Worm (Caenorhabditis elegans) whole organism, L1 larva: ENCODE measurements around the gene T07E3.2.

Experiments used
- C04F5.9 ChIP-seq: sonication (generic microtip); optimal IDR thresholded peaks from 2 replicates; lab custom pipeline; 2016; ENCODE audit warnings: missing genetic modification characterization, missing compliant biosample characterization
- C16A3.4 ChIP-seq: fragments of 150-350 bp; optimal IDR thresholded peaks from 2 replicates; lab custom pipeline; 2014; ENCODE audit warnings: missing biosample characterization, missing genetic modification characterization
- C34B4.2 ChIP-seq: sonication (generic microtip); optimal IDR thresholded peaks from 2 replicates; lab custom pipeline; 2017; ENCODE audit warnings: mild to moderate bottlenecking, missing genetic modification characterization, missing compliant biosample characterization
- F16B12.6 ChIP-seq: fragments of 150-350 bp; optimal IDR thresholded peaks from 2 replicates; lab custom pipeline; 2014; ENCODE audit warnings: missing biosample characterization, missing genetic modification characterization
- Y116A8C.19 ChIP-seq: sonication (generic microtip); optimal IDR thresholded peaks from 2 replicates; lab custom pipeline; 2016; ENCODE audit warnings: missing compliant biosample characterization, missing genetic modification characterization, borderline replicate concordance
- aly-2 ChIP-seq: fragments of 150-350 bp; optimal IDR thresholded peaks from 2 replicates; lab custom pipeline; 2014; ENCODE audit warnings: missing biosample characterization, missing genetic modification characterization
- ceh-63 ChIP-seq: fragments of 200-800 bp; sonication (Bioruptor generic); optimal IDR thresholded peaks from 2 replicates; lab custom pipeline; 2018; ENCODE audit warnings: mild to moderate bottlenecking, missing genetic modification characterization, missing compliant biosample characterization
- ceh-88 ChIP-seq: fragments of 200-800 bp; sonication (Bioruptor generic); IDR thresholded peaks from 2 replicates; pipeline ENCODE4 v1.3.6; 2022; ENCODE audit warnings: missing genetic modification characterization, missing compliant biosample characterization
- ceh-90 ChIP-seq: sonication (generic microtip); optimal IDR thresholded peaks from 2 replicates; lab custom pipeline; 2016; ENCODE audit warnings: missing genetic modification characterization, missing compliant biosample characterization
- dsc-1 ChIP-seq: sonication (generic microtip); optimal IDR thresholded peaks from 2 replicates; lab custom pipeline; 2016; ENCODE audit warnings: mild to moderate bottlenecking, missing genetic modification characterization, missing compliant biosample characterization
- efl-1 ChIP-seq, 4 experiments: fragments of 150-350 bp; optimal IDR thresholded peaks in 3 of 4; peaks in 1 of 4; 1 replicate in 1 of 4; 2 replicates in 3 of 4; lab custom pipeline; 2014; ENCODE audit warnings: missing biosample characterization in 2 of 4, missing genetic modification characterization in 2 of 4, missing genetic modification reagents in 2 of 4
- efl-3 ChIP-seq: fragments of 200-800 bp; sonication (Bioruptor generic); optimal IDR thresholded peaks from 2 replicates; lab custom pipeline; 2018; ENCODE audit warnings: mild to moderate bottlenecking, missing genetic modification characterization, missing compliant biosample characterization
- egl-13 ChIP-seq: sonication (generic microtip); optimal IDR thresholded peaks from 2 replicates; lab custom pipeline; 2016; ENCODE audit warnings: missing genotype, missing genetic modification reagents, missing genetic modification characterization, missing compliant biosample characterization
- egl-27 ChIP-seq, 2 experiments: fragments of 150-350 bp in 1 of 2; sonication (generic microtip); optimal IDR thresholded peaks; 3 replicates each; lab custom pipeline; 2017 to 2018; ENCODE audit warnings: missing biosample characterization in 2 of 2, missing genetic modification characterization in 2 of 2, missing genetic modification reagents in 2 of 2
- elt-2 ChIP-seq: sonication (generic microtip); optimal IDR thresholded peaks from 2 replicates; lab custom pipeline; 2016; ENCODE audit warnings: missing genetic modification characterization, mild to moderate bottlenecking, inconsistent platforms, missing compliant biosample characterization, missing genetic modification reagents
- elt-3 ChIP-seq, 6 experiments: fragments of 150-350 bp in 1 of 6; sonication (generic microtip); optimal IDR thresholded peaks; 2 replicates each; lab custom pipeline; 2017 to 2018; ENCODE audit warnings: missing biosample characterization in 6 of 6, missing genetic modification characterization in 6 of 6, inconsistent platforms in 1 of 6
- ets-5 ChIP-seq: fragments of 200-800 bp; sonication (Bioruptor generic); IDR thresholded peaks from 2 replicates; pipeline ENCODE4 v1.3.6; 2022; ENCODE audit warnings: missing genetic modification characterization, missing compliant biosample characterization
- fkh-4 ChIP-seq: sonication (generic microtip); optimal IDR thresholded peaks from 2 replicates; lab custom pipeline; 2016; ENCODE audit warnings: missing compliant biosample characterization, missing genetic modification characterization, borderline replicate concordance
- fkh-8 ChIP-seq: sonication (generic microtip); optimal IDR thresholded peaks from 2 replicates; lab custom pipeline; 2016; ENCODE audit warnings: mild to moderate bottlenecking, missing genetic modification characterization, missing compliant biosample characterization
- fos-1 ChIP-seq: fragments of 150-350 bp; optimal IDR thresholded peaks from 2 replicates; lab custom pipeline; 2014; ENCODE audit warnings: missing biosample characterization, missing genetic modification characterization
- grh-1 ChIP-seq: fragments of 200-800 bp; sonication (Bioruptor generic); IDR thresholded peaks from 2 replicates; pipeline ENCODE4 v1.3.6; 2022; ENCODE audit warnings: missing genetic modification reagents, missing genetic modification characterization, missing compliant biosample characterization
- irx-1 ChIP-seq: sonication (generic microtip); optimal IDR thresholded peaks from 2 replicates; lab custom pipeline; 2016; ENCODE audit warnings: missing genetic modification characterization, missing compliant biosample characterization
- isw-1 ChIP-seq: fragments of 200-800 bp; sonication (Bioruptor generic); IDR thresholded peaks from 2 replicates; pipeline ENCODE4 v1.3.6; 2022; ENCODE audit warnings: missing genetic modification characterization, missing compliant biosample characterization
- jun-1 ChIP-seq: fragments of 150-350 bp; optimal IDR thresholded peaks from 2 replicates; lab custom pipeline; 2014; ENCODE audit warnings: missing biosample characterization, missing genetic modification reagents, missing genetic modification characterization
- lin-15B ChIP-seq: fragments of 150-350 bp; sonication (generic microtip); optimal IDR thresholded peaks from 3 replicates; lab custom pipeline; 2014; ENCODE audit warnings: missing biosample characterization, missing genetic modification characterization
- lin-35 ChIP-seq, 2 experiments: fragments of 150-350 bp; optimal IDR thresholded peaks; 2 replicates each; lab custom pipeline; 2014; ENCODE audit warnings: missing biosample characterization in 2 of 2, missing genetic modification characterization in 2 of 2, missing genetic modification reagents in 2 of 2
- lin-39 ChIP-seq: fragments of 150-350 bp; optimal IDR thresholded peaks from 2 replicates; lab custom pipeline; 2014; ENCODE audit warnings: missing biosample characterization, missing genetic modification reagents, missing genetic modification characterization
- lsy-2 ChIP-seq, 2 experiments: fragments of 150-350 bp; optimal IDR thresholded peaks; 2 replicates each; lab custom pipeline; 2014; ENCODE audit warnings: missing biosample characterization in 2 of 2, missing genetic modification characterization in 2 of 2
- mab-9 ChIP-seq: fragments of 200-800 bp; sonication (Bioruptor generic); IDR thresholded peaks from 2 replicates; pipeline ENCODE4 v1.3.6; 2022; ENCODE audit warnings: missing genetic modification reagents, missing genetic modification characterization, missing compliant biosample characterization
- mdl-1 ChIP-seq, 2 experiments: fragments of 150-350 bp; optimal IDR thresholded peaks; 2 replicates each; lab custom pipeline; 2014 to 2017; ENCODE audit warnings: missing biosample characterization in 2 of 2, missing genetic modification characterization in 2 of 2, inconsistent platforms in 1 of 2
- mef-2 ChIP-seq: fragments of 150-350 bp; optimal IDR thresholded peaks from 2 replicates; lab custom pipeline; 2014; ENCODE audit warnings: missing biosample characterization, missing genetic modification characterization
- nhr-11 ChIP-seq: fragments of 150-350 bp; optimal IDR thresholded peaks from 2 replicates; lab custom pipeline; 2014; ENCODE audit warnings: missing biosample characterization, missing genetic modification characterization
- nhr-19 ChIP-seq: fragments of 200-800 bp; sonication (Bioruptor generic); conservative IDR thresholded peaks from 2 replicates; pipeline ENCODE4 v1.3.6; 2022; ENCODE audit warnings: missing genetic modification characterization, missing compliant biosample characterization
- nhr-20 ChIP-seq: sonication (generic microtip); optimal IDR thresholded peaks from 2 replicates; lab custom pipeline; 2016; ENCODE audit warnings: mild to moderate bottlenecking, missing genetic modification characterization, missing compliant biosample characterization
- nhr-28 ChIP-seq: fragments of 150-350 bp; optimal IDR thresholded peaks from 2 replicates; lab custom pipeline; 2014; ENCODE audit warnings: missing biosample characterization, missing genetic modification characterization
- nhr-47 ChIP-seq: sonication (generic microtip); optimal IDR thresholded peaks from 2 replicates; lab custom pipeline; 2016; ENCODE audit warnings: mild to moderate bottlenecking, missing genetic modification characterization, moderate library complexity, missing compliant biosample characterization
- nhr-71 ChIP-seq: sonication (generic microtip); optimal IDR thresholded peaks from 2 replicates; lab custom pipeline; 2016; ENCODE audit warnings: mild to moderate bottlenecking, missing genetic modification characterization, moderate library complexity, missing compliant biosample characterization
- nhr-76 ChIP-seq: sonication (generic microtip); optimal IDR thresholded peaks from 2 replicates; lab custom pipeline; 2017; ENCODE audit warnings: missing biosample characterization, missing genetic modification characterization
- nhr-77 ChIP-seq: fragments of 150-350 bp; optimal IDR thresholded peaks from 2 replicates; lab custom pipeline; 2014; ENCODE audit warnings: missing biosample characterization, missing genetic modification characterization
- nhr-84 ChIP-seq: sonication (generic microtip); optimal IDR thresholded peaks from 2 replicates; lab custom pipeline; 2017; ENCODE audit warnings: missing biosample characterization, missing genetic modification characterization
- pag-3 ChIP-seq: sonication (generic microtip); optimal IDR thresholded peaks from 2 replicates; lab custom pipeline; 2017; ENCODE audit warnings: missing genetic modification characterization, mild to moderate bottlenecking, missing compliant biosample characterization, antibody characterized with exemption, borderline replicate concordance; ENCODE audit not compliant: insufficient read depth
- pqm-1 ChIP-seq: sonication (generic microtip); optimal IDR thresholded peaks from 3 replicates; lab custom pipeline; 2017; ENCODE audit warnings: missing biosample characterization, missing genetic modification characterization
- rnt-1 ChIP-seq: sonication (generic microtip); optimal IDR thresholded peaks from 2 replicates; lab custom pipeline; 2016; ENCODE audit warnings: mild to moderate bottlenecking, missing genetic modification characterization, moderate library complexity, missing compliant biosample characterization
- snu-23 ChIP-seq: sonication (generic microtip); optimal IDR thresholded peaks from 2 replicates; lab custom pipeline; 2016; ENCODE audit warnings: missing genetic modification characterization, missing compliant biosample characterization
- sox-4 ChIP-seq: sonication (generic microtip); optimal IDR thresholded peaks from 2 replicates; lab custom pipeline; 2016; ENCODE audit warnings: missing genetic modification characterization, missing compliant biosample characterization
- sup-37 ChIP-seq: fragments of 200-800 bp; sonication (Bioruptor generic); optimal IDR thresholded peaks from 2 replicates; lab custom pipeline; 2018; ENCODE audit warnings: mild to moderate bottlenecking, missing genetic modification characterization, missing compliant biosample characterization
- swsn-7 ChIP-seq: sonication (generic microtip); optimal IDR thresholded peaks from 2 replicates; lab custom pipeline; 2016; ENCODE audit warnings: missing genetic modification characterization, missing compliant biosample characterization
- tlp-1 ChIP-seq: fragments of 150-350 bp; optimal IDR thresholded peaks from 2 replicates; lab custom pipeline; 2014; ENCODE audit warnings: missing biosample characterization, missing genetic modification characterization
- unc-30 ChIP-seq: sonication (generic microtip); optimal IDR thresholded peaks from 2 replicates; lab custom pipeline; 2017; ENCODE audit warnings: missing biosample characterization, missing genetic modification characterization
- unc-86 ChIP-seq: sonication (generic microtip); optimal IDR thresholded peaks from 2 replicates; lab custom pipeline; 2016; ENCODE audit warnings: missing genetic modification characterization, missing compliant biosample characterization
- unc-98 ChIP-seq: fragments of 200-800 bp; sonication (Bioruptor generic); IDR thresholded peaks from 2 replicates; pipeline ENCODE4 v1.3.6; 2022; ENCODE audit warnings: missing genetic modification characterization, missing compliant biosample characterization
- vab-15 ChIP-seq: sonication (generic microtip); optimal IDR thresholded peaks from 2 replicates; lab custom pipeline; 2017; ENCODE audit warnings: missing genotype, mild to moderate bottlenecking, missing genetic modification characterization, missing compliant biosample characterization
- zag-1 ChIP-seq: fragments of 150-350 bp; optimal IDR thresholded peaks from 2 replicates; lab custom pipeline; 2014; ENCODE audit warnings: missing biosample characterization, missing genetic modification characterization
- zip-4 ChIP-seq: fragments of 200-800 bp; sonication (Bioruptor generic); optimal IDR thresholded peaks from 2 replicates; lab custom pipeline; 2018; ENCODE audit warnings: mild to moderate bottlenecking, missing genetic modification characterization, moderate library complexity, missing compliant biosample characterization

The T07E3.2 gene

DNA sequence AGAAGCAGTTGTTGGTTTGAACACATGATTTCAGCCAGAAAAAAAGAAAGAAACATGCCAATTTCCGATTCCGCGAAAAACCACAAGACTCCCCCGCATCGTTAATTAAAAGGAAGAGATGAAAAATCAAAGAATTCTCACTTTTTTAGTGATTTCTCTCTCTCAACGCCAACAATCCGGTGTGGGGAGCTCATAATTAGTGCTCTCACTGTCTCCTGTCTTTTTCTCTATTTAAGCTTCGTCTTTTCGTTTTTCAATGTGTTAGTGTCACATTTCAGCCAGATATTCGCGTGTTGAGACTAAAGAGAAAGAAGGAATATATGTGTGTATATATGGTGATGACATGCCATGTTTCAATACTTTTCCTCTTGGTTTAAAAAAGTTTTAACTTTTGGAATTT, 32.8 kb upstream of the T07E3.2 start (continued):
- TF ChIP-seq efl-1 (optimal IDR thresholded peaks at IDR 0.05; lab: Kevin White, UChicago) (peak in 1 of 2 experiments; percentile 31), efl-1 (GFP tag; optimal IDR thresholded peaks at IDR 0.05 in 1 of 2; lab: Kevin White, UChicago) (peak in 1 of 2 experiments; percentile 91), sup-37 (GFP tag; lab: Kevin White, UChicago) (no peak), zip-4 (no peak), mdl-1 (tag; optimal IDR thresholded peaks at IDR 0.05; lab: Kevin White, UChicago) (no peak), grh-1 (GFP tag; lab: Robert Waterston, UW) (no peak), ets-5 (GFP tag; lab: Robert Waterston, UW) (no peak), unc-98 (GFP tag; lab: Robert Waterston, UW) (no peak), sox-4 (no peak), snu-23 (GFP tag; lab: Kevin White, UChicago) (peak; percentile 60), nhr-71 (peak; percentile 77), vab-15 (tag; lab: Kevin White, UChicago) (no peak), lin-39 (tag; lab: Kevin White, UChicago) (no peak), elt-2 (tag; lab: Kevin White, UChicago) (no peak), nhr-20 (peak; percentile 36), pag-3 (no peak), C34B4.2 (tag; lab: Kevin White, UChicago) (no peak), mab-9 (no peak), aly-2 (tag; lab: Kevin White, UChicago) (no peak), nhr-77 (tag; lab: Kevin White, UChicago) (no peak), pqm-1 (no peak), ceh-63 (GFP tag; lab: Kevin White, UChicago) (no peak), lsy-2 (tag; optimal IDR thresholded peaks at IDR 0.05; lab: Kevin White, UChicago) (peak; percentile 34 to 59), nhr-28 (tag; lab: Kevin White, UChicago) (no peak), isw-1 (GFP tag; lab: Robert Waterston, UW) (no peak), fos-1 (tag; lab: Kevin White, UChicago) (no peak), nhr-84 (no peak), fkh-4 (tag; lab: Kevin White, UChicago) (no peak), C16A3.4 (tag; lab: Kevin White, UChicago) (no peak), jun-1 (tag; lab: Kevin White, UChicago) (no peak), egl-27 (tag; optimal IDR thresholded peaks at IDR 0.05; lab: Kevin White, UChicago) (no peak), nhr-19 (GFP tag; lab: Robert Waterston, UW) (no peak; the same call in 1 of the 2 replicates), elt-3 (tag; optimal IDR thresholded peaks at IDR 0.05; lab: Kevin White, UChicago) (no peak), efl-3 (GFP tag; lab: Kevin White, UChicago) (no peak), rnt-1 (tag; lab: Kevin White, UChicago) (peak; percentile 75), C04F5.9 (tag; lab: Kevin White, UChicago) (no peak), nhr-76 (tag; lab: Kevin White, UChicago) (no peak), tlp-1 (tag; lab: Kevin White, UChicago) (no peak), nhr-11 (peak; percentile 50), swsn-7 (peak; percentile 6), mef-2 (no peak), irx-1 (no peak), ceh-90 (tag; lab: Kevin White, UChicago) (no peak), unc-86 (tag; lab: Kevin White, UChicago) (no peak), unc-30 (no peak), ceh-88 (GFP tag; lab: Robert Waterston, UW) (no peak), lin-35 (GFP tag; optimal IDR thresholded peaks at IDR 0.05; lab: Kevin White, UChicago) (no peak), lin-15B (no peak), Y116A8C.19 (no peak), dsc-1 (tag; lab: Kevin White, UChicago) (peak; percentile 5), nhr-47 (tag; lab: Kevin White, UChicago) (peak; percentile 50), egl-13 (tag; lab: Kevin White, UChicago) (no peak), zag-1 (tag; lab: Kevin White, UChicago) (no peak), F16B12.6 (tag; lab: Kevin White, UChicago) (no peak), fkh-8 (tag; lab: Kevin White, UChicago) (peak; percentile 32)
